Worm (Caenorhabditis elegans) whole organism, early embryonic: ENCODE results near the gene aip-1.

Experiments
- F13C5.2 ChIP-seq: sonication (generic microtip); optimal IDR thresholded peaks from 2 replicates; lab custom pipeline; 2017; ENCODE audit warnings: mild to moderate bottlenecking, missing genetic modification characterization, inconsistent platforms, missing compliant biosample characterization
- hmg-4 ChIP-seq: fragments of 200-800 bp; sonication (Bioruptor generic); optimal IDR thresholded peaks from 2 replicates; lab custom pipeline; 2018; ENCODE audit warnings: mild to moderate bottlenecking, missing genetic modification characterization, missing compliant biosample characterization
- pes-1 ChIP-seq: fragments of 200-800 bp; sonication (Bioruptor generic); IDR thresholded peaks from 2 replicates; pipeline ENCODE4 v1.3.6; 2022; ENCODE audit warnings: missing genetic modification reagents, missing genetic modification characterization, missing compliant biosample characterization
- tbx-11 ChIP-seq: fragments of 200-800 bp; sonication (Bioruptor generic); IDR thresholded peaks from 2 replicates; pipeline ENCODE4 v1.3.6; 2022; ENCODE audit warnings: missing genetic modification characterization, missing compliant biosample characterization
- tbx-37 ChIP-seq: fragments of 200-800 bp; sonication (Bioruptor generic); conservative IDR thresholded peaks from 2 replicates; pipeline ENCODE4 v1.3.6; 2022; ENCODE audit warnings: missing genetic modification reagents, missing genetic modification characterization, missing compliant biosample characterization
- tra-4 ChIP-seq: sonication (generic microtip); optimal IDR thresholded peaks from 2 replicates; lab custom pipeline; 2017; ENCODE audit warnings: missing genetic modification characterization, missing compliant biosample characterization

ce11 chrV:14028256-14028743 is 16.2 kb downstream of the aip-1 start:
- TF ChIP-seq pes-1 (no peak), tbx-11 (0 out of 2 replicates have a peak, but pooled peaks have one; percentile 32), hmg-4 (peak; percentile 41), F13C5.2 (tag; lab: Kevin White, UChicago) (no peak), tra-4 (tag; lab: Kevin White, UChicago) (no peak), tbx-37 (GFP tag; lab: Robert Waterston, UW) (no peak)
